Worm (Caenorhabditis elegans): ENCODE measurements around the gene nhr-235.

The nhr-235 gene

ce11 chrII:12659676-12660371 is 19.4 kb downstream of the nhr-235 start:
- TF ChIP-seq daf-16 (GFP tag; optimal IDR thresholded peaks at IDR 0.05) = peak in 1 of 2 experiments; percentile 26
- no peak for TF ChIP-seq daf-16 (tag; optimal IDR thresholded peaks at IDR 0.05)
- 0 out of 2 replicates have a peak, but pooled peaks have one; percentile 17 for TF ChIP-seq ctbp-1 (GFP tag; IDR thresholded peaks at IDR 0.05)
- TF ChIP-seq tra-1 (GFP tag; IDR thresholded peaks at IDR 0.05) = peak; percentile 71
- no peak for TF ChIP-seq daf-8 (GFP tag; IDR thresholded peaks at IDR 0.05)
- TF ChIP-seq nhr-28 (tag; optimal IDR thresholded peaks at IDR 0.05) = peak; percentile 0
- peak; percentile 77 for TF ChIP-seq mxl-3 (GFP tag; optimal IDR thresholded peaks at IDR 0.05)
- no peak for TF ChIP-seq ztf-11 (tag; optimal IDR thresholded peaks at IDR 0.05)
- no peak for TF ChIP-seq aha-1 (tag)
- no peak for TF ChIP-seq nhr-102 (tag; optimal IDR thresholded peaks at IDR 0.05)
- peak; percentile 34 for TF ChIP-seq ces-1 (GFP tag; optimal IDR thresholded peaks at IDR 0.05)
- TF ChIP-seq lin-13 (GFP tag; optimal IDR thresholded peaks at IDR 0.05) = peak; percentile 11
- no peak for TF ChIP-seq fos-1 (tag; optimal IDR thresholded peaks at IDR 0.05)
- TF ChIP-seq hlh-11 (tag; optimal IDR thresholded peaks at IDR 0.05) = peak; percentile 61
- TF ChIP-seq vab-7 (GFP tag; IDR thresholded peaks at IDR 0.05) = 0 out of 2 replicates have a peak, but pooled peaks have one; percentile 14
- TF ChIP-seq ceh-20 (GFP tag; IDR thresholded peaks at IDR 0.05) = 0 out of 2 replicates have a peak, but pooled peaks have one; percentile 16
- TF ChIP-seq hlh-30 (tag; optimal IDR thresholded peaks at IDR 0.05; ENCODE audit: insufficient read depth) = peak; percentile 50
- peak in 1 of 2 experiments; percentile 49 for TF ChIP-seq lsy-2 (tag; optimal IDR thresholded peaks at IDR 0.05)
- peak in 1 of 2 experiments; percentile 48 for TF ChIP-seq hif-1 (tag; optimal IDR thresholded peaks at IDR 0.05)
- peak; percentile 15; the same call in 1 of the 2 replicates for TF ChIP-seq set-16 (GFP tag; IDR thresholded peaks at IDR 0.05)
- TF ChIP-seq ama-1 (optimal IDR thresholded peaks at IDR 0.05) = no peak
- peak in 1 of 2 experiments; percentile 42 for TF ChIP-seq mdl-1 (tag; optimal IDR thresholded peaks at IDR 0.05)
- peak; percentile 27 for TF ChIP-seq mep-1 (tag; optimal IDR thresholded peaks at IDR 0.05)
- no peak for TF ChIP-seq T26A8.4 (GFP tag; IDR thresholded peaks at IDR 0.05)
- no peak for TF ChIP-seq ceh-44 (GFP tag; IDR thresholded peaks at IDR 0.05)
- TF ChIP-seq rbr-2 (tag; optimal IDR thresholded peaks at IDR 0.05) = peak; percentile 16

DNA sequence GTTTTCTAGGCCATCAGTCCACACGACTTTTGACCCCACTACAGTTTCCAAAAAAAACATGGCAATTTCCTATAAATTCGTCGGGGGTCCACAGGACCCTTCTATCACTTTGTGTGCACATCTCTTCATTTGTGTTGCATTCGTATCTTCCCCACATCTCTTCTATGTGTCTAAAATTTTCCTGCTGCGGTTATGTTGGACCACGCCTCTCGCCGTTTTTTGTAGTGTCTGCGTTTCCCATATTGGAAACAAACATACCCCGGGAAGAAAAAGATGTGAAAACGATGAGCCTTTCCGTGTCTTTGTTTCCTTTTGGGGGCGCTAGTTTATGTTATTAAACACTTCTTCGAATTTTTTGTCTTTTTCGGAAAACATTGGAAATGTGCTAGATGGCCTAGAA is 21.5 kb downstream of the nhr-235 start:
- TF ChIP-seq ama-1 (optimal IDR thresholded peaks at IDR 0.05) (no peak), unc-62 (GFP tag; optimal IDR thresholded peaks at IDR 0.05 in 1 of 2) (peak in 1 of 2 experiments; percentile 18), unc-62 (tag; optimal IDR thresholded peaks at IDR 0.05) (no peak), rbr-2 (tag; optimal IDR thresholded peaks at IDR 0.05) (peak; percentile 13), mep-1 (tag; optimal IDR thresholded peaks at IDR 0.05) (peak; percentile 18), daf-19 (GFP tag; conservative IDR thresholded peaks at IDR 0.05) (no peak)

- TF ChIP-seq zfp-2 (tag; optimal IDR thresholded peaks at IDR 0.05) (no peak), F37D6.2 (tag; optimal IDR thresholded peaks at IDR 0.05) (peak; percentile 30), lin-13 (GFP tag; optimal IDR thresholded peaks at IDR 0.05) (no peak), spr-1 (tag; optimal IDR thresholded peaks at IDR 0.05) (no peak), hmg-1.1 (GFP tag; IDR thresholded peaks at IDR 0.05) (peak; percentile 63), dmd-9 (GFP tag; IDR thresholded peaks at IDR 0.05) (no peak), set-16 (GFP tag; IDR thresholded peaks at IDR 0.05) (0 out of 2 replicates have a peak, but pooled peaks have one; percentile 23), mxl-3 (GFP tag; optimal IDR thresholded peaks at IDR 0.05) (no peak), aly-2 (tag; optimal IDR thresholded peaks at IDR 0.05) (no peak), D1046.2 (GFP tag; IDR thresholded peaks at IDR 0.05) (0 out of 2 replicates have a peak, but pooled peaks have one; percentile 5), nhr-102 (tag; optimal IDR thresholded peaks at IDR 0.05) (no peak)
Observed at ce11 chrII:12665019-12665418, 24.5 kb downstream of the nhr-235 start.

All from whole organism, L4 larva.